Fruit fly (Drosophila melanogaster): ENCODE data around the gene Reps.

dm6 chr2L:11073947-11074346 lies 32.5 kb downstream of the Reps start:
- TF ChIP-seq psq (optimal IDR thresholded peaks at IDR 0.05) = no peak
- no peak for TF ChIP-seq Dll (optimal IDR thresholded peaks at IDR 0.05)
- no peak for TF ChIP-seq usp (GFP tag; optimal IDR thresholded peaks at IDR 0.05)
- TF ChIP-seq pan (optimal IDR thresholded peaks at IDR 0.05) = no peak
- TF ChIP-seq EcR (GFP tag; optimal IDR thresholded peaks at IDR 0.05) = no peak
- no peak for TF ChIP-seq CG8478 (optimal IDR thresholded peaks at IDR 0.05)

Measured in whole organism.